Fruit fly (Drosophila melanogaster): ENCODE measurements around the gene CG31676.

The CG31676 gene

DNA sequence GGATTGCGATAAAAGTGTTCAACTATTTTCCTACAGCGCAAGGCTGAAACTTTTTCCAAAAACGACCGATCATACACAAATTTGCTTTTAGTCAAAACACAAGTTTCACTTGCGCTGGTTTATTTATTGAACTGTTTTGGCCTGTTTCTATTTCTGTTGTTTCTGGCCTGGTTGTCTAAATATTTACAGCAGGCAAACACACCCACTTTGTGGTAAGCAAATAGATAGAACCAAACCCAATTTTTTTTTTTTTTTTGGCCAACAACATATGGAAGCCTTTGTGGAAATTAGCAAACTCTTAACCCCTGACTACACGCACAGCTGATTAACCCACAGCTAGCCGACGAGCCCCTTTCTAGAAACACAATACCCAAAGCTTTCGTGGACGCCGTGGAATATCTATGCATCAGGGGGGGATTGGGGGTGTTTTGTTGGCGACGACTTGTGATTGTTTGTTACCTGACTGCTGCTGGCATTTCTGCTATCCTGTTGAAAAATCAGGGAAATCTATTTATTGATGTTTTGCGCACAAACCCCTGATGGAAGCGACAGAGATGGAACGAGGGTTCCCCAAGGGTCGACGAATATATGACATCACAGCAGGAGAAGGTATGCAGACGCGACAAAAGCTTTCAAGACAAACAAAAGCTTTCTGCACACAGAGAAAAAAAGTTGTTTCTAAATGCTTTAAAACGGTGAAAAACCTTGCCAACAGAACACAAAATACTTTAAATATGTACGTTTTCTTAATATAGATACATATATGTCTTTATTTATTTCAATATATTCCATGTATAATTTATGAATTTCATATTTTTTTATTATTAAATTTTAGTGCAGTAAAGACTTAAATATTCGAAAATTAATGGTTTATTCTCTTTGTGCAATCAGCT, 32.7 kb upstream of the CG31676 start (continued):
- peak; percentile 19 for TF ChIP-seq CG10543 (GFP tag; optimal IDR thresholded peaks at IDR 0.05)
- peak; percentile 66 for TF ChIP-seq CG15011 (GFP tag; optimal IDR thresholded peaks at IDR 0.05)
- 0 out of 2 replicates have a peak, but pooled peaks have one; percentile 29 for TF ChIP-seq CG11085 (GFP tag; IDR thresholded peaks at IDR 0.05)
- no peak for TF ChIP-seq ssp (GFP tag; IDR thresholded peaks at IDR 0.05)
- TF ChIP-seq ken (GFP tag; IDR thresholded peaks at IDR 0.05), result no peak
- peak; percentile 11 for TF ChIP-seq pho (GFP tag; optimal IDR thresholded peaks at IDR 0.05)
- TF ChIP-seq toy (GFP tag; IDR thresholded peaks at IDR 0.05), result no peak
- TF ChIP-seq CG6654 (GFP tag; optimal IDR thresholded peaks at IDR 0.05), result no peak
- TF ChIP-seq chm (GFP tag; IDR thresholded peaks at IDR 0.05), result no peak
- peak; percentile 33; the same call in 1 of the 2 replicates for TF ChIP-seq HLH3B (GFP tag; IDR thresholded peaks at IDR 0.05)
- TF ChIP-seq slou (GFP tag; optimal IDR thresholded peaks at IDR 0.05), result no peak
- peak; percentile 33 for TF ChIP-seq CG12744 (GFP tag; optimal IDR thresholded peaks at IDR 0.05)
- TF ChIP-seq fd96Cb (tag; optimal IDR thresholded peaks at IDR 0.05), result peak; percentile 14
- no peak for TF ChIP-seq CG6272 (GFP tag; IDR thresholded peaks at IDR 0.05)
- TF ChIP-seq zen2 (GFP tag; IDR thresholded peaks at IDR 0.05; ENCODE audit: partially characterized antibody), result no peak
- TF ChIP-seq CG14050 (GFP tag; IDR thresholded peaks at IDR 0.05), result no peak
- TF ChIP-seq CG6854 (GFP tag; optimal IDR thresholded peaks at IDR 0.05), result peak; percentile 45
- no peak for TF ChIP-seq h (optimal IDR thresholded peaks at IDR 0.05)
- no peak for TF ChIP-seq ERR (GFP tag; optimal IDR thresholded peaks at IDR 0.05)
- peak; percentile 43 for TF ChIP-seq CG10267 (tag; optimal IDR thresholded peaks at IDR 0.05)
- no peak for TF ChIP-seq jing (GFP tag; optimal IDR thresholded peaks at IDR 0.05)
- no peak for TF ChIP-seq CG11093 (GFP tag; IDR thresholded peaks at IDR 0.05)
- no peak for TF ChIP-seq z (GFP tag; IDR thresholded peaks at IDR 0.05)
- no peak for TF ChIP-seq CG4404 (GFP tag; IDR thresholded peaks at IDR 0.05)
- no peak for TF ChIP-seq tin (GFP tag; optimal IDR thresholded peaks at IDR 0.05)
- no peak for TF ChIP-seq NC2β (GFP tag; optimal IDR thresholded peaks at IDR 0.05)
- no peak for TF ChIP-seq Rx (GFP tag; IDR thresholded peaks at IDR 0.05)
- no peak for TF ChIP-seq HLHmδ (GFP tag; optimal IDR thresholded peaks at IDR 0.05)
- peak; percentile 67; the same call in 2 of the 3 replicates for TF ChIP-seq tgo (GFP tag; IDR thresholded peaks at IDR 0.05)
- no peak for TF ChIP-seq da (GFP tag; optimal IDR thresholded peaks at IDR 0.05)
- TF ChIP-seq ham (GFP tag; IDR thresholded peaks at IDR 0.05), result no peak
- TF ChIP-seq ATbp (GFP tag; optimal IDR thresholded peaks at IDR 0.05), result peak; percentile 80
- peak; percentile 65 for TF ChIP-seq CG12071 (GFP tag; optimal IDR thresholded peaks at IDR 0.05)
- TF ChIP-seq lola (GFP tag; optimal IDR thresholded peaks at IDR 0.05), result peak in 1 of 3 experiments; percentile 4
- no peak for TF ChIP-seq dm (GFP tag; optimal IDR thresholded peaks at IDR 0.05)
- TF ChIP-seq CG11504 (tag; optimal IDR thresholded peaks at IDR 0.05), result peak; percentile 70
- TF ChIP-seq ac (GFP tag; optimal IDR thresholded peaks at IDR 0.05), result no peak
- peak; percentile 20; the same call in 1 of the 2 replicates for TF ChIP-seq Adf1 (GFP tag; IDR thresholded peaks at IDR 0.05)
- TF ChIP-seq CG4282 (GFP tag; optimal IDR thresholded peaks at IDR 0.05), result peak; percentile 12
- TF ChIP-seq Deaf1 (tag; optimal IDR thresholded peaks at IDR 0.05), result peak; percentile 63
- TF ChIP-seq gce (GFP tag; IDR thresholded peaks at IDR 0.05), result no peak
- TF ChIP-seq br (optimal IDR thresholded peaks at IDR 0.05), result no peak
- TF ChIP-seq bbx (GFP tag; IDR thresholded peaks at IDR 0.05; ENCODE audit: partially characterized antibody), result no peak
- TF ChIP-seq Mad (GFP tag; optimal IDR thresholded peaks at IDR 0.05), result no peak
- TF ChIP-seq B-H1 (GFP tag; IDR thresholded peaks at IDR 0.05), result peak; percentile 24; the same call in 1 of the 3 replicates
- no peak for TF ChIP-seq ap (GFP tag; IDR thresholded peaks at IDR 0.05)
- TF ChIP-seq Hsf (GFP tag; optimal IDR thresholded peaks at IDR 0.05), result no peak
- peak; percentile 53 for TF ChIP-seq CG2120 (GFP tag; optimal IDR thresholded peaks at IDR 0.05)
- TF ChIP-seq CG30403 (GFP tag; optimal IDR thresholded peaks at IDR 0.05), result peak; percentile 34
- TF ChIP-seq gsb (GFP tag; IDR thresholded peaks at IDR 0.05), result peak; percentile 22; the same call in 1 of the 2 replicates
- no peak for TF ChIP-seq Nf-YB (GFP tag; optimal IDR thresholded peaks at IDR 0.05)

Measured in whole organism, embryonic.